Worm (Caenorhabditis elegans) whole organism, L2 larva: ENCODE results near the gene hrg-2.

Experiments
- C34F6.9 ChIP-seq: fragments of 150-350 bp; optimal IDR thresholded peaks from 2 replicates; lab custom pipeline; 2014; ENCODE audit warnings: missing biosample characterization, missing genetic modification characterization
- F13H6.1 ChIP-seq: sonication (generic microtip); optimal IDR thresholded peaks from 2 replicates; lab custom pipeline; 2016; ENCODE audit warnings: missing genetic modification characterization, missing compliant biosample characterization
- R02D3.7 ChIP-seq: fragments of 150-350 bp; optimal IDR thresholded peaks from 2 replicates; lab custom pipeline; 2014; ENCODE audit warnings: missing biosample characterization, missing genetic modification characterization
- Y55F3AM.14 ChIP-seq: fragments of 200-800 bp; sonication (Bioruptor generic); optimal IDR thresholded peaks from 2 replicates; lab custom pipeline; 2018; ENCODE audit warnings: mild to moderate bottlenecking, missing genetic modification characterization, missing compliant biosample characterization
- ZK546.5 ChIP-seq: sonication (generic microtip); optimal IDR thresholded peaks from 2 replicates; lab custom pipeline; 2017; ENCODE audit warnings: missing biosample characterization, missing genetic modification characterization
- alr-1 ChIP-seq: fragments of 150-350 bp; optimal IDR thresholded peaks from 2 replicates; lab custom pipeline; 2014; ENCODE audit warnings: missing biosample characterization, missing genetic modification characterization
- aly-2 ChIP-seq: fragments of 150-350 bp; optimal IDR thresholded peaks from 2 replicates; lab custom pipeline; 2014; ENCODE audit warnings: missing biosample characterization, missing genetic modification characterization
- ama-1 ChIP-seq: fragments of 150-350 bp; optimal IDR thresholded peaks from 2 replicates; lab custom pipeline; 2018; ENCODE audit warnings: inconsistent platforms
- blmp-1 ChIP-seq: sonication (generic microtip); optimal IDR thresholded peaks from 2 replicates; lab custom pipeline; 2017; ENCODE audit warnings: missing genetic modification characterization, mild to moderate bottlenecking, missing compliant biosample characterization, antibody characterized with exemption, moderate library complexity; ENCODE audit not compliant: insufficient read depth
- ceh-16 ChIP-seq: fragments of 150-350 bp; optimal IDR thresholded peaks from 2 replicates; lab custom pipeline; 2014; ENCODE audit warnings: missing biosample characterization, missing genetic modification characterization
- ceh-82 ChIP-seq: fragments of 150-350 bp; optimal IDR thresholded peaks from 2 replicates; lab custom pipeline; 2014; ENCODE audit warnings: missing biosample characterization, missing genetic modification characterization
- crh-2 ChIP-seq: sonication (generic microtip); optimal IDR thresholded peaks from 2 replicates; lab custom pipeline; 2017; ENCODE audit warnings: missing biosample characterization, missing genetic modification characterization
- egl-27 ChIP-seq: sonication (generic microtip); optimal IDR thresholded peaks from 3 replicates; lab custom pipeline; 2017; ENCODE audit warnings: missing biosample characterization, missing genetic modification reagents, missing genetic modification characterization
- elt-1 ChIP-seq: fragments of 150-350 bp; optimal IDR thresholded peaks from 2 replicates; lab custom pipeline; 2014; ENCODE audit warnings: missing biosample characterization, missing genetic modification characterization
- elt-3 ChIP-seq: sonication (generic microtip); optimal IDR thresholded peaks from 2 replicates; lab custom pipeline; 2017; ENCODE audit warnings: missing biosample characterization, missing genetic modification characterization
- fos-1 ChIP-seq: fragments of 150-350 bp; optimal IDR thresholded peaks from 2 replicates; lab custom pipeline; 2014; ENCODE audit warnings: missing biosample characterization, missing genetic modification characterization
- gmeb-1 ChIP-seq: fragments of 150-350 bp; optimal IDR thresholded peaks from 2 replicates; lab custom pipeline; 2014; ENCODE audit warnings: missing biosample characterization, missing genetic modification characterization
- lin-11 ChIP-seq: fragments of 150-350 bp; sonication (generic microtip); optimal IDR thresholded peaks from 2 replicates; lab custom pipeline; 2014; ENCODE audit warnings: missing biosample characterization, missing genetic modification characterization, inconsistent platforms, mixed read lengths
- lin-13 ChIP-seq: fragments of 150-350 bp; optimal IDR thresholded peaks from 2 replicates; lab custom pipeline; 2014; ENCODE audit warnings: missing biosample characterization, missing genetic modification reagents, missing genetic modification characterization
- lin-39 ChIP-seq: fragments of 150-350 bp; optimal IDR thresholded peaks from 2 replicates; lab custom pipeline; 2014; ENCODE audit warnings: missing biosample characterization, missing genetic modification reagents, missing genetic modification characterization
- lsy-2 ChIP-seq, 2 experiments: fragments of 150-350 bp in 1 of 2; sonication (generic microtip) in 1 of 2; optimal IDR thresholded peaks; 2 replicates each; lab custom pipeline; 2014 to 2017; ENCODE audit warnings: missing biosample characterization in 2 of 2, missing genetic modification characterization in 2 of 2
- mab-5 ChIP-seq: fragments of 150-350 bp; optimal IDR thresholded peaks from 2 replicates; lab custom pipeline; 2014; ENCODE audit warnings: missing biosample characterization, missing genetic modification characterization
- mbf-1 ChIP-seq: sonication (generic microtip); optimal IDR thresholded peaks from 2 replicates; lab custom pipeline; 2017; ENCODE audit warnings: missing biosample characterization, missing genetic modification characterization
- mdl-1 ChIP-seq, 2 experiments: fragments of 150-350 bp in 1 of 2; sonication (generic microtip) in 1 of 2; optimal IDR thresholded peaks; 2 replicates each; lab custom pipeline; 2017; ENCODE audit warnings: missing biosample characterization in 2 of 2, missing genetic modification characterization in 2 of 2
- nhr-10 ChIP-seq: sonication (generic microtip); optimal IDR thresholded peaks from 2 replicates; lab custom pipeline; 2017; ENCODE audit warnings: missing biosample characterization, missing genetic modification characterization
- nhr-11 ChIP-seq: fragments of 150-350 bp; optimal IDR thresholded peaks from 2 replicates; lab custom pipeline; 2014; ENCODE audit warnings: missing biosample characterization, missing genetic modification characterization
- nhr-12 ChIP-seq: fragments of 150-350 bp; optimal IDR thresholded peaks from 2 replicates; lab custom pipeline; 2014; ENCODE audit warnings: missing biosample characterization, missing genetic modification characterization
- nhr-129 ChIP-seq: fragments of 150-350 bp; optimal IDR thresholded peaks from 2 replicates; lab custom pipeline; 2014; ENCODE audit warnings: missing biosample characterization, missing genetic modification characterization
- nhr-21 ChIP-seq: fragments of 150-350 bp; optimal IDR thresholded peaks from 2 replicates; lab custom pipeline; 2014; ENCODE audit warnings: missing biosample characterization, missing genetic modification characterization
- nhr-23 ChIP-seq: fragments of 150-350 bp; optimal IDR thresholded peaks from 2 replicates; lab custom pipeline; 2014; ENCODE audit warnings: missing biosample characterization, missing genetic modification reagents, missing genetic modification characterization
- nhr-237 ChIP-seq: fragments of 150-350 bp; optimal IDR thresholded peaks from 2 replicates; lab custom pipeline; 2014; ENCODE audit warnings: missing biosample characterization, missing genetic modification characterization
- nhr-25 ChIP-seq: fragments of 150-350 bp; sonication (generic microtip); optimal IDR thresholded peaks from 3 replicates; lab custom pipeline; 2014; ENCODE audit warnings: missing biosample characterization, missing genetic modification characterization
- nhr-6 ChIP-seq: fragments of 150-350 bp; optimal IDR thresholded peaks from 2 replicates; lab custom pipeline; 2014; ENCODE audit warnings: missing biosample characterization, missing genetic modification characterization
- nhr-77 ChIP-seq: fragments of 150-350 bp; optimal IDR thresholded peaks from 2 replicates; lab custom pipeline; 2014; ENCODE audit warnings: missing biosample characterization, missing genetic modification characterization
- sem-4 ChIP-seq: fragments of 150-350 bp; optimal IDR thresholded peaks from 2 replicates; lab custom pipeline; 2014; ENCODE audit warnings: missing biosample characterization, missing genetic modification reagents, missing genetic modification characterization
- skn-1 ChIP-seq: sonication (generic microtip); optimal IDR thresholded peaks from 2 replicates; lab custom pipeline; 2017; ENCODE audit warnings: missing biosample characterization, missing genetic modification characterization
- sma-3 ChIP-seq: sonication (generic microtip); optimal IDR thresholded peaks from 2 replicates; lab custom pipeline; 2016; ENCODE audit warnings: missing genetic modification reagents, missing genetic modification characterization, missing compliant biosample characterization
- sma-9 ChIP-seq, 2 experiments: fragments of 150-350 bp in 1 of 2; sonication (generic microtip) in 1 of 2; optimal IDR thresholded peaks; 2 replicates each; lab custom pipeline; 2014 to 2016; ENCODE audit warnings: missing genetic modification characterization in 2 of 2, mild to moderate bottlenecking in 1 of 2, missing biosample characterization in 1 of 2, missing compliant biosample characterization in 1 of 2, missing genetic modification reagents in 1 of 2, moderate library complexity in 1 of 2
- snpc-4 ChIP-seq: fragments of 150-350 bp; optimal IDR thresholded peaks from 2 replicates; lab custom pipeline; 2014; ENCODE audit warnings: missing biosample characterization, missing genetic modification characterization
- unc-55 ChIP-seq: fragments of 150-350 bp; sonication (generic microtip); optimal IDR thresholded peaks from 3 replicates; lab custom pipeline; 2014; ENCODE audit warnings: missing biosample characterization, missing genetic modification reagents, missing genetic modification characterization
- zag-1 ChIP-seq: fragments of 150-350 bp; optimal IDR thresholded peaks from 2 replicates; lab custom pipeline; 2014; ENCODE audit warnings: missing biosample characterization, missing genetic modification characterization
- ztf-1 ChIP-seq: fragments of 200-800 bp; sonication (Bioruptor generic); conservative IDR thresholded peaks from 2 replicates; pipeline ENCODE4 v1.3.6; 2022; ENCODE audit warnings: missing genetic modification characterization, missing compliant biosample characterization
- ztf-11 ChIP-seq: sonication (generic microtip); optimal IDR thresholded peaks from 2 replicates; lab custom pipeline; 2017; ENCODE audit warnings: missing biosample characterization, missing genetic modification characterization
- ztf-4 ChIP-seq: fragments of 150-350 bp; optimal IDR thresholded peaks from 2 replicates; lab custom pipeline; 2014; ENCODE audit warnings: missing biosample characterization, missing genetic modification characterization

Gene hrg-2

ce11 chrV:12402355-12402754, 8.0 kb downstream of the hrg-2 start, which contains the start of gene K01D12.8:
TSS of gene K01D12.8 (plus strand) at chrV:12402655.
- TF ChIP-seq gmeb-1 (tag; lab: Kevin White, UChicago) (no peak), ztf-11 (tag; lab: Kevin White, UChicago) (no peak), nhr-12 (tag; lab: Kevin White, UChicago) (no peak), lin-39 (tag; lab: Kevin White, UChicago) (no peak), ama-1 (lab: Kevin White, UChicago) (no peak), mbf-1 (tag; lab: Kevin White, UChicago) (no peak)

- TF ChIP-seq lin-11 (tag; lab: Kevin White, UChicago): no peak
- no peak for TF ChIP-seq nhr-21 (tag; lab: Kevin White, UChicago)
- no peak for TF ChIP-seq ztf-1 (GFP tag; lab: Robert Waterston, UW)
- no peak for TF ChIP-seq nhr-11 (tag; lab: Kevin White, UChicago)
- no peak for TF ChIP-seq sma-3 (GFP tag; lab: Kevin White, UChicago)
- TF ChIP-seq aly-2 (tag; lab: Kevin White, UChicago): no peak
- no peak for TF ChIP-seq lsy-2 (tag; optimal IDR thresholded peaks at IDR 0.05; lab: Kevin White, UChicago)
- no peak for TF ChIP-seq alr-1 (tag; lab: Kevin White, UChicago)
Measured at ce11 chrV:12401383-12401782, 8.9 kb downstream of the hrg-2 start, which contains the start of gene K01D12.7. TSS of gene K01D12.7 (minus strand) at chrV:12401483.

- no peak for TF ChIP-seq nhr-77 (tag; lab: Kevin White, UChicago)
- TF ChIP-seq R02D3.7: peak; percentile 89
- TF ChIP-seq ama-1 (lab: Kevin White, UChicago): no peak
- TF ChIP-seq ceh-16 (tag; lab: Kevin White, UChicago): no peak
- TF ChIP-seq nhr-129 (tag; lab: Kevin White, UChicago): peak; percentile 13
- TF ChIP-seq zag-1: no peak
- peak; percentile 54 for TF ChIP-seq unc-55
- peak; percentile 57 for TF ChIP-seq C34F6.9
- no peak for TF ChIP-seq gmeb-1 (tag; lab: Kevin White, UChicago)
- peak; percentile 12 for TF ChIP-seq sem-4 (tag; lab: Kevin White, UChicago)
- peak; percentile 9 for TF ChIP-seq crh-2 (tag; lab: Kevin White, UChicago)
- no peak for TF ChIP-seq Y55F3AM.14 (GFP tag; lab: Kevin White, UChicago)
- TF ChIP-seq lin-39 (tag; lab: Kevin White, UChicago): no peak
- TF ChIP-seq elt-1 (tag; lab: Kevin White, UChicago): no peak
- no peak for TF ChIP-seq nhr-23 (tag; lab: Kevin White, UChicago)
- TF ChIP-seq sma-9 (GFP tag; optimal IDR thresholded peaks at IDR 0.05; lab: Kevin White, UChicago): peak; percentile 61
- no peak for TF ChIP-seq sma-9 (tag; optimal IDR thresholded peaks at IDR 0.05; lab: Kevin White, UChicago)
- no peak for TF ChIP-seq nhr-237 (tag; lab: Kevin White, UChicago)
- TF ChIP-seq ztf-11 (tag; lab: Kevin White, UChicago): no peak
- TF ChIP-seq sma-3 (GFP tag; lab: Kevin White, UChicago): no peak
- no peak for TF ChIP-seq ceh-82
- no peak for TF ChIP-seq nhr-6 (tag; lab: Kevin White, UChicago)
- no peak for TF ChIP-seq mab-5 (tag; lab: Kevin White, UChicago)
- no peak for TF ChIP-seq fos-1 (tag; lab: Kevin White, UChicago)
- no peak for TF ChIP-seq mdl-1 (tag; optimal IDR thresholded peaks at IDR 0.05; lab: Kevin White, UChicago)
- no peak for TF ChIP-seq elt-3 (tag; lab: Kevin White, UChicago)
- TF ChIP-seq lin-11 (tag; lab: Kevin White, UChicago): no peak
- no peak for TF ChIP-seq ztf-1 (GFP tag; lab: Robert Waterston, UW)
- TF ChIP-seq mbf-1 (tag; lab: Kevin White, UChicago): no peak
- TF ChIP-seq snpc-4 (tag; lab: Kevin White, UChicago): no peak
- TF ChIP-seq nhr-10 (tag; lab: Kevin White, UChicago): no peak
- no peak for TF ChIP-seq blmp-1 (tag; lab: Kevin White, UChicago)
- no peak for TF ChIP-seq nhr-21 (tag; lab: Kevin White, UChicago)
- TF ChIP-seq lsy-2 (tag; optimal IDR thresholded peaks at IDR 0.05; lab: Kevin White, UChicago): peak in 1 of 2 experiments; percentile 65
- no peak for TF ChIP-seq ztf-4 (tag; lab: Kevin White, UChicago)
- no peak for TF ChIP-seq skn-1 (tag; lab: Kevin White, UChicago)
- no peak for TF ChIP-seq nhr-11 (tag; lab: Kevin White, UChicago)
- no peak for TF ChIP-seq F13H6.1
- TF ChIP-seq egl-27 (tag; lab: Kevin White, UChicago): no peak
- no peak for TF ChIP-seq lin-13 (GFP tag; lab: Kevin White, UChicago)
- no peak for TF ChIP-seq nhr-12 (tag; lab: Kevin White, UChicago)
- TF ChIP-seq alr-1 (tag; lab: Kevin White, UChicago): no peak
- TF ChIP-seq aly-2 (tag; lab: Kevin White, UChicago): no peak
- TF ChIP-seq nhr-25 (tag; lab: Kevin White, UChicago): no peak
- no peak for TF ChIP-seq ZK546.5 (tag; lab: Kevin White, UChicago)
Measured at ce11 chrV:12400677-12401236, 9.6 kb downstream of the hrg-2 start, which contains the start of the genes K01D12.20 and miga-1. TSS of gene K01D12.20 (minus strand) at chrV:12400814. TSS of gene miga-1 (minus strand) at chrV:12400859.
